Fruit fly (Drosophila melanogaster): ENCODE results near the gene eIF5B.

Gene eIF5B

dm6 chr3L:3388708-3389665 lies 71.8 kb downstream of the eIF5B start (continued):
- TF ChIP-seq CG34422 (GFP tag; IDR thresholded peaks at IDR 0.05) (0 out of 3 replicates have a peak, but pooled peaks have one; percentile 23), crc (GFP tag; optimal IDR thresholded peaks at IDR 0.05) (no peak), CG4282 (GFP tag; optimal IDR thresholded peaks at IDR 0.05) (no peak), stc (GFP tag; IDR thresholded peaks at IDR 0.05) (0 out of 2 replicates have a peak, but pooled peaks have one; percentile 6), CG14710 (tag; optimal IDR thresholded peaks at IDR 0.05) (no peak), Chrac-16 (GFP tag; optimal IDR thresholded peaks at IDR 0.05) (no peak), CG17385 (GFP tag; optimal IDR thresholded peaks at IDR 0.05) (no peak), Xrp1 (GFP tag; IDR thresholded peaks at IDR 0.05) (peak; percentile 50), CG15696 (tag; optimal IDR thresholded peaks at IDR 0.05) (no peak), zen2 (GFP tag; IDR thresholded peaks at IDR 0.05; ENCODE audit: partially characterized antibody) (no peak), zfh1 (GFP tag; IDR thresholded peaks at IDR 0.05) (peak; percentile 50), fd3F (GFP tag; optimal IDR thresholded peaks at IDR 0.05) (no peak), CG2889 (GFP tag; IDR thresholded peaks at IDR 0.05) (no peak), hkb (optimal IDR thresholded peaks at IDR 0.05) (no peak), hkb (GFP tag; IDR thresholded peaks at IDR 0.05) (no peak; the same call in 1 of the 2 replicates), chm (GFP tag; IDR thresholded peaks at IDR 0.05) (peak; percentile 57; the same call in 1 of the 2 replicates), kay (GFP tag; optimal IDR thresholded peaks at IDR 0.05) (no peak), otp (GFP tag; IDR thresholded peaks at IDR 0.05) (no peak), CG16815 (GFP tag; optimal IDR thresholded peaks at IDR 0.05) (no peak), NC2β (GFP tag; optimal IDR thresholded peaks at IDR 0.05) (peak; percentile 10), bowl (GFP tag; IDR thresholded peaks at IDR 0.05) (peak; percentile 77), Neu2 (GFP tag; optimal IDR thresholded peaks at IDR 0.05; ENCODE audit: borderline replicate concordance) (no peak), gfzf (GFP tag; optimal IDR thresholded peaks at IDR 0.05) (no peak), Dip2 (GFP tag; IDR thresholded peaks at IDR 0.05) (no peak), nmo (GFP tag; optimal IDR thresholded peaks at IDR 0.05) (no peak), tll (GFP tag; optimal IDR thresholded peaks at IDR 0.05) (no peak), lilli (GFP tag; optimal IDR thresholded peaks at IDR 0.05) (no peak), sna (GFP tag; IDR thresholded peaks at IDR 0.05; ENCODE audit: partially characterized antibody) (no peak), lab (GFP tag; optimal IDR thresholded peaks at IDR 0.05) (no peak), ems (GFP tag; optimal IDR thresholded peaks at IDR 0.05) (no peak), ind (GFP tag; optimal IDR thresholded peaks at IDR 0.05) (no peak), CG13287 (GFP tag; IDR thresholded peaks at IDR 0.05; ENCODE audit: partially characterized antibody) (no peak), CG30403 (GFP tag; optimal IDR thresholded peaks at IDR 0.05) (no peak), Hmx (GFP tag; optimal IDR thresholded peaks at IDR 0.05) (no peak), dysf (GFP tag; IDR thresholded peaks at IDR 0.05) (peak; percentile 31; the same call in 1 of the 3 replicates), Dip3 (GFP tag; optimal IDR thresholded peaks at IDR 0.05) (no peak), CTCF (GFP tag; optimal IDR thresholded peaks at IDR 0.05) (no peak), Meics (GFP tag; optimal IDR thresholded peaks at IDR 0.05) (no peak), tgo (GFP tag; IDR thresholded peaks at IDR 0.05) (no peak), hth (optimal IDR thresholded peaks at IDR 0.05) (no peak), CG13624 (GFP tag; optimal IDR thresholded peaks at IDR 0.05) (no peak), E2f1 (GFP tag; IDR thresholded peaks at IDR 0.05) (no peak), pb (GFP tag; optimal IDR thresholded peaks at IDR 0.05) (no peak), gem (tag; optimal IDR thresholded peaks at IDR 0.05) (peak; percentile 6), CG6175 (GFP tag; IDR thresholded peaks at IDR 0.05) (no peak), bab2 (GFP tag; optimal IDR thresholded peaks at IDR 0.05) (no peak), disco-r (GFP tag; optimal IDR thresholded peaks at IDR 0.05) (no peak), HLH3B (GFP tag; IDR thresholded peaks at IDR 0.05) (no peak), Ada2b (GFP tag; IDR thresholded peaks at IDR 0.05) (no peak), Hsf (GFP tag; optimal IDR thresholded peaks at IDR 0.05) (no peak), CG12744 (GFP tag; optimal IDR thresholded peaks at IDR 0.05) (no peak)
